Worm (Caenorhabditis elegans) whole organism, late embryonic: ENCODE results near the gene Y55F3BR.11.

Source experiments
- elt-4 ChIP-seq: sonication (generic microtip); optimal IDR thresholded peaks from 2 replicates; lab custom pipeline; 2016; ENCODE audit warnings: missing genetic modification characterization, missing compliant biosample characterization
- gmeb-2 ChIP-seq: sonication (generic microtip); optimal IDR thresholded peaks from 2 replicates; lab custom pipeline; 2016; ENCODE audit warnings: missing genetic modification characterization, inconsistent platforms, missing compliant biosample characterization
- pha-4 ChIP-seq: fragments of 150-350 bp; optimal IDR thresholded peaks from 2 replicates; lab custom pipeline; 2018; ENCODE audit warnings: missing biosample characterization, missing genetic modification reagents, missing genetic modification characterization
- pqm-1 ChIP-seq: sonication (generic microtip); optimal IDR thresholded peaks from 2 replicates; lab custom pipeline; 2016; ENCODE audit warnings: missing genetic modification characterization, missing compliant biosample characterization
- sdc-2 ChIP-seq: sonication (generic microtip); optimal IDR thresholded peaks from 2 replicates; lab custom pipeline; 2016; ENCODE audit warnings: missing genotype, missing genetic modification characterization, missing compliant biosample characterization

- TF ChIP-seq sdc-2 (no peak), pqm-1 (tag; lab: Kevin White, UChicago) (no peak), elt-4 (tag; lab: Kevin White, UChicago) (no peak), gmeb-2 (tag; lab: Kevin White, UChicago) (no peak), pha-4 (no peak)
Measured at ce11 chrIV:829691-830090, 25.3 kb upstream of the Y55F3BR.11 start.
